Fruit fly (Drosophila melanogaster): ENCODE results near the gene CG8353.

CG8353 gene

dm6 chr2L:8233571-8233970 lies 19.7 kb downstream of the CG8353 start:
- peak; percentile 19 for TF ChIP-seq Asciz (GFP tag; optimal IDR thresholded peaks at IDR 0.05)
- TF ChIP-seq caup (GFP tag; optimal IDR thresholded peaks at IDR 0.05; ENCODE audit: severe bottlenecking): peak; percentile 37
- TF ChIP-seq Scr (GFP tag; IDR thresholded peaks at IDR 0.05; ENCODE audit: partially characterized antibody): no peak
- peak; percentile 92; the same call in 3 of the 4 replicates for TF ChIP-seq chinmo (GFP tag; IDR thresholded peaks at IDR 0.05; ENCODE audit: partially characterized antibody)
- no peak for TF ChIP-seq Ets65A (GFP tag)
- TF ChIP-seq CG3163 (GFP tag; optimal IDR thresholded peaks at IDR 0.05): no peak
- peak; percentile 30 for TF ChIP-seq BtbVII (GFP tag; optimal IDR thresholded peaks at IDR 0.05)
- TF ChIP-seq CG1602 (GFP tag; optimal IDR thresholded peaks at IDR 0.05): no peak
- no peak for TF ChIP-seq HLH4C (GFP tag; IDR thresholded peaks at IDR 0.05; ENCODE audit: partially characterized antibody)
- TF ChIP-seq chn (GFP tag; optimal IDR thresholded peaks at IDR 0.05): no peak
- TF ChIP-seq Lhr (GFP tag; optimal IDR thresholded peaks at IDR 0.05): no peak
- TF ChIP-seq CG18599 (GFP tag; optimal IDR thresholded peaks at IDR 0.05): no peak
- TF ChIP-seq bowl (GFP tag; IDR thresholded peaks at IDR 0.05): no peak
- no peak for TF ChIP-seq CG31365 (tag; optimal IDR thresholded peaks at IDR 0.05)
- no peak for TF ChIP-seq hb (GFP tag; IDR thresholded peaks at IDR 0.05; ENCODE audit: partially characterized antibody)
- peak; percentile 28 for TF ChIP-seq Med (GFP tag)
- TF ChIP-seq bigmax (GFP tag; optimal IDR thresholded peaks at IDR 0.05): no peak
- TF ChIP-seq CG7928 (GFP tag; optimal IDR thresholded peaks at IDR 0.05): no peak
- TF ChIP-seq sd (tag; optimal IDR thresholded peaks at IDR 0.05): peak; percentile 56
- TF ChIP-seq vvl (GFP tag; IDR thresholded peaks at IDR 0.05): peak; percentile 77
- TF ChIP-seq Drgx (GFP tag; IDR thresholded peaks at IDR 0.05): no peak
- no peak for TF ChIP-seq grau (tag; optimal IDR thresholded peaks at IDR 0.05)
- no peak for TF ChIP-seq fd64A (GFP tag; optimal IDR thresholded peaks at IDR 0.05)
- no peak for TF ChIP-seq CG8388 (GFP tag; optimal IDR thresholded peaks at IDR 0.05)
- peak; percentile 3 for TF ChIP-seq CG10147 (GFP tag; optimal IDR thresholded peaks at IDR 0.05)
- peak; percentile 48 for TF ChIP-seq CG10543 (GFP tag; optimal IDR thresholded peaks at IDR 0.05)
- TF ChIP-seq sug (tag; optimal IDR thresholded peaks at IDR 0.05): peak; percentile 22
- TF ChIP-seq CG15269 (tag; optimal IDR thresholded peaks at IDR 0.05): peak; percentile 10
- no peak for TF ChIP-seq esg (GFP tag; conservative IDR thresholded peaks at IDR 0.05)
- peak; percentile 47; the same call in 1 of the 2 replicates for TF ChIP-seq crol (GFP tag; IDR thresholded peaks at IDR 0.05)
- peak; percentile 23 for TF ChIP-seq CG7987 (GFP tag; optimal IDR thresholded peaks at IDR 0.05)
- TF ChIP-seq lab (GFP tag; optimal IDR thresholded peaks at IDR 0.05): peak; percentile 26
- no peak for TF ChIP-seq Bgb (GFP tag; IDR thresholded peaks at IDR 0.05; ENCODE audit: partially characterized antibody)
- TF ChIP-seq CG12769 (tag; optimal IDR thresholded peaks at IDR 0.05): peak; percentile 12
- TF ChIP-seq jumu (GFP tag; optimal IDR thresholded peaks at IDR 0.05): no peak
- no peak for TF ChIP-seq CG12104 (GFP tag; optimal IDR thresholded peaks at IDR 0.05)
- TF ChIP-seq mirr (GFP tag; optimal IDR thresholded peaks at IDR 0.05): peak; percentile 26
- no peak for TF ChIP-seq nmo (GFP tag; optimal IDR thresholded peaks at IDR 0.05)
- peak; percentile 2 for TF ChIP-seq exex (tag; optimal IDR thresholded peaks at IDR 0.05)
- peak; percentile 60 for TF ChIP-seq cwo (GFP tag; optimal IDR thresholded peaks at IDR 0.05)

Measured in whole organism, embryonic.